Worm (Caenorhabditis elegans) whole organism, L4 larva: ENCODE data around the gene klp-20.

Source experiments
- ZK546.5 ChIP-seq, 2 experiments: sonication (generic microtip); optimal IDR thresholded peaks; 2 replicates each; lab custom pipeline; 2017; ENCODE audit warnings: missing biosample characterization in 2 of 2, missing genetic modification characterization in 2 of 2
- duxl-1 ChIP-seq: sonication (generic microtip); optimal IDR thresholded peaks from 2 replicates; lab custom pipeline; 2016; ENCODE audit warnings: mild to moderate bottlenecking, missing genetic modification characterization, moderate library complexity, missing compliant biosample characterization; ENCODE audit not compliant: poor library complexity
- lsy-2 ChIP-seq, 2 experiments: fragments of 150-350 bp in 1 of 2; sonication (generic microtip) in 1 of 2; optimal IDR thresholded peaks; 2 replicates each; lab custom pipeline; 2014 to 2017; ENCODE audit warnings: missing biosample characterization in 2 of 2, missing genetic modification characterization in 2 of 2
- mxl-2 ChIP-seq: fragments of 200-800 bp; sonication (Bioruptor generic); conservative IDR thresholded peaks from 2 replicates; pipeline ENCODE4 v1.3.6; 2022; ENCODE audit warnings: missing genetic modification reagents, missing genetic modification characterization, missing compliant biosample characterization
- nhr-6 ChIP-seq: fragments of 150-350 bp; optimal IDR thresholded peaks from 2 replicates; lab custom pipeline; 2014; ENCODE audit warnings: missing biosample characterization, missing genetic modification characterization
- unc-130 ChIP-seq: sonication (generic microtip); optimal IDR thresholded peaks from 2 replicates; lab custom pipeline; 2016; ENCODE audit warnings: missing genetic modification reagents, missing genetic modification characterization, missing compliant biosample characterization

ce11 chrIII:189280-189679 lies 20.5 kb upstream of the klp-20 start:
- no peak for TF ChIP-seq lsy-2 (tag; optimal IDR thresholded peaks at IDR 0.05; lab: Kevin White, UChicago)
- TF ChIP-seq nhr-6 (tag; lab: Kevin White, UChicago), result no peak
- no peak for TF ChIP-seq ZK546.5 (tag; optimal IDR thresholded peaks at IDR 0.05; lab: Kevin White, UChicago)
- TF ChIP-seq mxl-2 (GFP tag; lab: Robert Waterston, UW), result no peak
- TF ChIP-seq unc-130 (GFP tag; lab: Kevin White, UChicago), result no peak
- TF ChIP-seq duxl-1, result no peak
